Worm (Caenorhabditis elegans) whole organism, L1 larva: ENCODE measurements around the gene idpp-15.

Experiments
- alr-1 ChIP-seq: fragments of 200-800 bp; sonication (Bioruptor generic); optimal IDR thresholded peaks from 2 replicates; lab custom pipeline; 2018; ENCODE audit warnings: borderline replicate concordance, mild to moderate bottlenecking, missing genetic modification characterization, missing compliant biosample characterization
- ets-5 ChIP-seq: fragments of 200-800 bp; sonication (Bioruptor generic); IDR thresholded peaks from 2 replicates; pipeline ENCODE4 v1.3.6; 2022; ENCODE audit warnings: missing genetic modification characterization, missing compliant biosample characterization
- irx-1 ChIP-seq: sonication (generic microtip); optimal IDR thresholded peaks from 2 replicates; lab custom pipeline; 2016; ENCODE audit warnings: missing genetic modification characterization, missing compliant biosample characterization
- lsy-2 ChIP-seq, 2 experiments: fragments of 150-350 bp; optimal IDR thresholded peaks; 2 replicates each; lab custom pipeline; 2014; ENCODE audit warnings: missing biosample characterization in 2 of 2, missing genetic modification characterization in 2 of 2
- unc-130 ChIP-seq: fragments of 150-350 bp; optimal IDR thresholded peaks from 2 replicates; lab custom pipeline; 2017; ENCODE audit warnings: missing biosample characterization, missing genetic modification characterization, inconsistent platforms

ce11 chrIII:8512279-8512942 lies 12.5 kb upstream of the idpp-15 start:
- TF ChIP-seq unc-130 (tag; lab: Kevin White, UChicago) (no peak), alr-1 (tag; lab: Kevin White, UChicago) (no peak), lsy-2 (tag; optimal IDR thresholded peaks at IDR 0.05; lab: Kevin White, UChicago) (no peak), irx-1 (tag; lab: Kevin White, UChicago) (no peak), ets-5 (no peak)
